Worm (Caenorhabditis elegans) whole organism, L1 larva: ENCODE data around the gene C48B4.10.

Source experiments
- C04F5.9 ChIP-seq: sonication (generic microtip); optimal IDR thresholded peaks from 2 replicates; lab custom pipeline; 2016; ENCODE audit warnings: missing genetic modification characterization, missing compliant biosample characterization
- C34B4.2 ChIP-seq: sonication (generic microtip); optimal IDR thresholded peaks from 2 replicates; lab custom pipeline; 2017; ENCODE audit warnings: mild to moderate bottlenecking, missing genetic modification characterization, missing compliant biosample characterization
- F16B12.6 ChIP-seq: fragments of 150-350 bp; optimal IDR thresholded peaks from 2 replicates; lab custom pipeline; 2014; ENCODE audit warnings: missing biosample characterization, missing genetic modification characterization
- blmp-1 ChIP-seq: fragments of 150-350 bp; optimal IDR thresholded peaks from 2 replicates; lab custom pipeline; 2014; ENCODE audit warnings: missing biosample characterization, missing genetic modification characterization
- ceh-82 ChIP-seq, 3 experiments: fragments of 150-350 bp in 1 of 3; sonication (generic microtip) in 2 of 3; optimal IDR thresholded peaks; 2 replicates each; lab custom pipeline; 2014 to 2017; ENCODE audit warnings: missing biosample characterization in 3 of 3, missing genetic modification characterization in 3 of 3
- ceh-88 ChIP-seq: fragments of 200-800 bp; sonication (Bioruptor generic); IDR thresholded peaks from 2 replicates; pipeline ENCODE4 v1.3.6; 2022; ENCODE audit warnings: missing genetic modification characterization, missing compliant biosample characterization
- ceh-90 ChIP-seq: sonication (generic microtip); optimal IDR thresholded peaks from 2 replicates; lab custom pipeline; 2016; ENCODE audit warnings: missing genetic modification characterization, missing compliant biosample characterization
- ces-1 ChIP-seq: fragments of 150-350 bp; optimal IDR thresholded peaks from 2 replicates; lab custom pipeline; 2014; ENCODE audit warnings: missing biosample characterization, missing genetic modification reagents, missing genetic modification characterization
- efl-1 ChIP-seq, 4 experiments: fragments of 150-350 bp; optimal IDR thresholded peaks in 3 of 4; peaks in 1 of 4; 1 replicate in 1 of 4; 2 replicates in 3 of 4; lab custom pipeline; 2014; ENCODE audit warnings: missing biosample characterization in 2 of 4, missing genetic modification characterization in 2 of 4, missing genetic modification reagents in 2 of 4
- efl-3 ChIP-seq: fragments of 200-800 bp; sonication (Bioruptor generic); optimal IDR thresholded peaks from 2 replicates; lab custom pipeline; 2018; ENCODE audit warnings: mild to moderate bottlenecking, missing genetic modification characterization, missing compliant biosample characterization
- elt-3 ChIP-seq, 6 experiments: fragments of 150-350 bp in 1 of 6; sonication (generic microtip); optimal IDR thresholded peaks; 2 replicates each; lab custom pipeline; 2017 to 2018; ENCODE audit warnings: missing biosample characterization in 6 of 6, missing genetic modification characterization in 6 of 6, inconsistent platforms in 1 of 6
- ets-5 ChIP-seq: fragments of 200-800 bp; sonication (Bioruptor generic); IDR thresholded peaks from 2 replicates; pipeline ENCODE4 v1.3.6; 2022; ENCODE audit warnings: missing genetic modification characterization, missing compliant biosample characterization
- fkh-4 ChIP-seq: sonication (generic microtip); optimal IDR thresholded peaks from 2 replicates; lab custom pipeline; 2016; ENCODE audit warnings: missing compliant biosample characterization, missing genetic modification characterization, borderline replicate concordance
- grh-1 ChIP-seq: fragments of 200-800 bp; sonication (Bioruptor generic); IDR thresholded peaks from 2 replicates; pipeline ENCODE4 v1.3.6; 2022; ENCODE audit warnings: missing genetic modification reagents, missing genetic modification characterization, missing compliant biosample characterization
- hlh-17 ChIP-seq: fragments of 200-800 bp; sonication (Bioruptor generic); optimal IDR thresholded peaks from 2 replicates; lab custom pipeline; 2018; ENCODE audit warnings: missing genetic modification characterization, mild to moderate bottlenecking, missing compliant biosample characterization, moderate library complexity, borderline replicate concordance
- hlh-4 ChIP-seq: sonication (generic microtip); optimal IDR thresholded peaks from 2 replicates; lab custom pipeline; 2016; ENCODE audit warnings: mild to moderate bottlenecking, missing genetic modification characterization, missing compliant biosample characterization
- hpl-2 ChIP-seq: fragments of 150-350 bp; optimal IDR thresholded peaks from 2 replicates; lab custom pipeline; 2014; ENCODE audit warnings: missing biosample characterization, missing genetic modification reagents, missing genetic modification characterization
- irx-1 ChIP-seq: sonication (generic microtip); optimal IDR thresholded peaks from 2 replicates; lab custom pipeline; 2016; ENCODE audit warnings: missing genetic modification characterization, missing compliant biosample characterization
- jun-1 ChIP-seq: fragments of 150-350 bp; optimal IDR thresholded peaks from 2 replicates; lab custom pipeline; 2014; ENCODE audit warnings: missing biosample characterization, missing genetic modification reagents, missing genetic modification characterization
- lin-13 ChIP-seq: fragments of 150-350 bp; optimal IDR thresholded peaks from 2 replicates; lab custom pipeline; 2014; ENCODE audit warnings: missing biosample characterization, missing genetic modification reagents, missing genetic modification characterization
- lin-14 ChIP-seq: fragments of 200-800 bp; sonication (Bioruptor generic); optimal IDR thresholded peaks from 2 replicates; lab custom pipeline; 2018; ENCODE audit warnings: mild to moderate bottlenecking, missing genetic modification characterization, moderate library complexity, missing compliant biosample characterization
- lin-15B ChIP-seq: fragments of 150-350 bp; sonication (generic microtip); optimal IDR thresholded peaks from 3 replicates; lab custom pipeline; 2014; ENCODE audit warnings: missing biosample characterization, missing genetic modification characterization
- lin-35 ChIP-seq, 2 experiments: fragments of 150-350 bp; optimal IDR thresholded peaks; 2 replicates each; lab custom pipeline; 2014; ENCODE audit warnings: missing biosample characterization in 2 of 2, missing genetic modification characterization in 2 of 2, missing genetic modification reagents in 2 of 2
- lsy-2 ChIP-seq, 2 experiments: fragments of 150-350 bp; optimal IDR thresholded peaks; 2 replicates each; lab custom pipeline; 2014; ENCODE audit warnings: missing biosample characterization in 2 of 2, missing genetic modification characterization in 2 of 2
- mab-9 ChIP-seq: fragments of 200-800 bp; sonication (Bioruptor generic); IDR thresholded peaks from 2 replicates; pipeline ENCODE4 v1.3.6; 2022; ENCODE audit warnings: missing genetic modification reagents, missing genetic modification characterization, missing compliant biosample characterization
- mdl-1 ChIP-seq, 2 experiments: fragments of 150-350 bp; optimal IDR thresholded peaks; 2 replicates each; lab custom pipeline; 2014 to 2017; ENCODE audit warnings: missing biosample characterization in 2 of 2, missing genetic modification characterization in 2 of 2, inconsistent platforms in 1 of 2
- mef-2 ChIP-seq: fragments of 150-350 bp; optimal IDR thresholded peaks from 2 replicates; lab custom pipeline; 2014; ENCODE audit warnings: missing biosample characterization, missing genetic modification characterization
- mep-1 ChIP-seq: fragments of 150-350 bp; optimal IDR thresholded peaks from 2 replicates; lab custom pipeline; 2014; ENCODE audit warnings: missing biosample characterization, missing genetic modification characterization
- nhr-11 ChIP-seq: fragments of 150-350 bp; optimal IDR thresholded peaks from 2 replicates; lab custom pipeline; 2014; ENCODE audit warnings: missing biosample characterization, missing genetic modification characterization
- nhr-20 ChIP-seq: sonication (generic microtip); optimal IDR thresholded peaks from 2 replicates; lab custom pipeline; 2016; ENCODE audit warnings: mild to moderate bottlenecking, missing genetic modification characterization, missing compliant biosample characterization
- nhr-28 ChIP-seq: fragments of 150-350 bp; optimal IDR thresholded peaks from 2 replicates; lab custom pipeline; 2014; ENCODE audit warnings: missing biosample characterization, missing genetic modification characterization
- nhr-47 ChIP-seq: sonication (generic microtip); optimal IDR thresholded peaks from 2 replicates; lab custom pipeline; 2016; ENCODE audit warnings: mild to moderate bottlenecking, missing genetic modification characterization, moderate library complexity, missing compliant biosample characterization
- nhr-76 ChIP-seq: sonication (generic microtip); optimal IDR thresholded peaks from 2 replicates; lab custom pipeline; 2017; ENCODE audit warnings: missing biosample characterization, missing genetic modification characterization
- nhr-84 ChIP-seq: sonication (generic microtip); optimal IDR thresholded peaks from 2 replicates; lab custom pipeline; 2017; ENCODE audit warnings: missing biosample characterization, missing genetic modification characterization
- nhr-85 ChIP-seq: sonication (generic microtip); peaks from one replicate; lab custom pipeline; 2016; ENCODE audit warnings: missing genetic modification characterization, inconsistent platforms, missing compliant biosample characterization
- pax-3 ChIP-seq: fragments of 200-800 bp; sonication (Bioruptor generic); optimal IDR thresholded peaks from 2 replicates; lab custom pipeline; 2018; ENCODE audit warnings: mild to moderate bottlenecking, missing genetic modification characterization, moderate library complexity, missing compliant biosample characterization
- pqm-1 ChIP-seq: sonication (generic microtip); optimal IDR thresholded peaks from 3 replicates; lab custom pipeline; 2017; ENCODE audit warnings: missing biosample characterization, missing genetic modification characterization
- rnt-1 ChIP-seq: sonication (generic microtip); optimal IDR thresholded peaks from 2 replicates; lab custom pipeline; 2016; ENCODE audit warnings: mild to moderate bottlenecking, missing genetic modification characterization, moderate library complexity, missing compliant biosample characterization
- skn-1 ChIP-seq: fragments of 150-350 bp; optimal IDR thresholded peaks from 2 replicates; lab custom pipeline; 2014; ENCODE audit warnings: missing biosample characterization, missing genetic modification characterization
- snpc-4 ChIP-seq: fragments of 150-350 bp; optimal IDR thresholded peaks from 2 replicates; lab custom pipeline; 2014; ENCODE audit warnings: missing biosample characterization, missing genetic modification characterization
- snu-23 ChIP-seq: sonication (generic microtip); optimal IDR thresholded peaks from 2 replicates; lab custom pipeline; 2016; ENCODE audit warnings: missing genetic modification characterization, missing compliant biosample characterization
- sup-37 ChIP-seq: fragments of 200-800 bp; sonication (Bioruptor generic); optimal IDR thresholded peaks from 2 replicates; lab custom pipeline; 2018; ENCODE audit warnings: mild to moderate bottlenecking, missing genetic modification characterization, missing compliant biosample characterization
- tbx-2 ChIP-seq: sonication (generic microtip); optimal IDR thresholded peaks from 2 replicates; lab custom pipeline; 2016; ENCODE audit warnings: missing genetic modification characterization, missing compliant biosample characterization
- tlp-1 ChIP-seq: fragments of 150-350 bp; optimal IDR thresholded peaks from 2 replicates; lab custom pipeline; 2014; ENCODE audit warnings: missing biosample characterization, missing genetic modification characterization
- unc-130 ChIP-seq: fragments of 150-350 bp; optimal IDR thresholded peaks from 2 replicates; lab custom pipeline; 2017; ENCODE audit warnings: missing biosample characterization, missing genetic modification characterization, inconsistent platforms
- unc-62 ChIP-seq: fragments of 150-350 bp; optimal IDR thresholded peaks from 2 replicates; lab custom pipeline; 2014; ENCODE audit warnings: missing biosample characterization, missing genetic modification reagents, missing genetic modification characterization
- unc-86 ChIP-seq: sonication (generic microtip); optimal IDR thresholded peaks from 2 replicates; lab custom pipeline; 2016; ENCODE audit warnings: missing genetic modification characterization, missing compliant biosample characterization
- unc-98 ChIP-seq: fragments of 200-800 bp; sonication (Bioruptor generic); IDR thresholded peaks from 2 replicates; pipeline ENCODE4 v1.3.6; 2022; ENCODE audit warnings: missing genetic modification characterization, missing compliant biosample characterization
- zag-1 ChIP-seq: fragments of 150-350 bp; optimal IDR thresholded peaks from 2 replicates; lab custom pipeline; 2014; ENCODE audit warnings: missing biosample characterization, missing genetic modification characterization
- ztf-11 ChIP-seq, 2 experiments: sonication (generic microtip); optimal IDR thresholded peaks; 2 replicates each; lab custom pipeline; 2016 to 2017; ENCODE audit warnings: missing genetic modification characterization in 2 of 2, missing biosample characterization in 1 of 2, missing compliant biosample characterization in 1 of 2
- ztf-4 ChIP-seq: fragments of 150-350 bp; optimal IDR thresholded peaks from 2 replicates; lab custom pipeline; 2014; ENCODE audit warnings: missing biosample characterization, missing genetic modification characterization

Gene C48B4.10

ce11 chrIII:9538655-9539155, 25.6 kb downstream of the C48B4.10 start, which contains the start of gene ZK1098.3 (continued):
- no peak for TF ChIP-seq ceh-90 (tag; lab: Kevin White, UChicago)
- no peak for TF ChIP-seq jun-1 (tag; lab: Kevin White, UChicago)
- TF ChIP-seq lin-15B (tag; lab: Kevin White, UChicago), result no peak
- no peak for TF ChIP-seq mef-2 (tag; lab: Kevin White, UChicago)
- no peak for TF ChIP-seq nhr-85
- no peak for TF ChIP-seq zag-1 (tag; lab: Kevin White, UChicago)
- no peak for TF ChIP-seq unc-62
- no peak for TF ChIP-seq unc-98 (GFP tag; lab: Robert Waterston, UW)
- TF ChIP-seq snpc-4 (tag; lab: Kevin White, UChicago), result no peak
- TF ChIP-seq F16B12.6 (tag; lab: Kevin White, UChicago), result no peak
- TF ChIP-seq lin-13, result no peak

ce11 chrIII:9528824-9529223, 35.5 kb downstream of the C48B4.10 start, which contains the start of gene ZK1098.2:
Gene ZK1098.2 (plus strand): TSS chrIII:9529159.
- TF ChIP-seq lin-14 (GFP tag; lab: Kevin White, UChicago) (no peak), nhr-47 (tag; lab: Kevin White, UChicago) (no peak), ceh-90 (tag; lab: Kevin White, UChicago) (no peak), sup-37 (no peak), mdl-1 (tag; optimal IDR thresholded peaks at IDR 0.05; lab: Kevin White, UChicago) (no peak), blmp-1 (peak; percentile 46), rnt-1 (tag; lab: Kevin White, UChicago) (no peak), hpl-2 (no peak), elt-3 (tag; optimal IDR thresholded peaks at IDR 0.05; lab: Kevin White, UChicago) (peak in 1 of 6 experiments; percentile 7), unc-62 (no peak), C04F5.9 (tag; lab: Kevin White, UChicago) (no peak), unc-130 (no peak), hlh-17 (GFP tag; lab: Kevin White, UChicago) (no peak), ceh-88 (GFP tag; lab: Robert Waterston, UW) (no peak), ztf-4 (no peak), grh-1 (no peak), nhr-28 (tag; lab: Kevin White, UChicago) (no peak), efl-1 (optimal IDR thresholded peaks at IDR 0.05; lab: Kevin White, UChicago) (peak; percentile 5 to 14), efl-1 (GFP tag; optimal IDR thresholded peaks at IDR 0.05 in 1 of 2; lab: Kevin White, UChicago) (peak in 1 of 2 experiments; percentile 23), lin-35 (GFP tag; optimal IDR thresholded peaks at IDR 0.05; lab: Kevin White, UChicago) (peak; percentile 22 to 32), lin-13 (no peak), mab-9 (no peak), C34B4.2 (tag; lab: Kevin White, UChicago) (no peak), nhr-85 (no peak), nhr-20 (tag; lab: Kevin White, UChicago) (no peak), tbx-2 (tag; lab: Kevin White, UChicago) (no peak), nhr-84 (tag; lab: Kevin White, UChicago) (no peak), unc-86 (no peak), irx-1 (tag; lab: Kevin White, UChicago) (no peak), F16B12.6 (tag; lab: Kevin White, UChicago) (peak; percentile 80), tlp-1 (tag; lab: Kevin White, UChicago) (no peak), jun-1 (tag; lab: Kevin White, UChicago) (no peak), mep-1 (tag; lab: Kevin White, UChicago) (peak; percentile 68), ceh-82 (tag; optimal IDR thresholded peaks at IDR 0.05; lab: Kevin White, UChicago) (no peak), lsy-2 (tag; optimal IDR thresholded peaks at IDR 0.05; lab: Kevin White, UChicago) (peak; percentile 30 to 53), nhr-76 (tag; lab: Kevin White, UChicago) (no peak), pax-3 (tag; lab: Kevin White, UChicago) (no peak), fkh-4 (no peak), ces-1 (no peak), skn-1 (tag; lab: Kevin White, UChicago) (peak; percentile 1), snu-23 (GFP tag; lab: Kevin White, UChicago) (peak; percentile 23), hlh-4 (tag; lab: Kevin White, UChicago) (no peak), ztf-11 (tag; optimal IDR thresholded peaks at IDR 0.05; lab: Kevin White, UChicago) (no peak), pqm-1 (tag; lab: Kevin White, UChicago) (no peak), efl-3 (GFP tag; lab: Kevin White, UChicago) (no peak), ets-5 (GFP tag; lab: Robert Waterston, UW) (no peak), nhr-11 (tag; lab: Kevin White, UChicago) (no peak)
